Fruit fly (Drosophila melanogaster) whole organism, embryonic: ENCODE data around the gene meep.

Source experiments
- Adf1 ChIP-seq: fragments of 200-800 bp; sonication (Bioruptor generic); IDR thresholded peaks from 2 replicates; pipeline ENCODE4 v1.3.6; 2022; ENCODE audit warnings: missing biosample characterization, missing genetic modification characterization
- CG10543 ChIP-seq: fragments of 200-800 bp; sonication (Bioruptor generic); optimal IDR thresholded peaks from 3 replicates; lab custom pipeline; 2017; ENCODE audit warnings: missing biosample characterization, mild to moderate bottlenecking, missing genetic modification characterization, moderate library complexity
- CG10654 ChIP-seq: fragments of 200-800 bp; sonication (Bioruptor generic); optimal IDR thresholded peaks from 2 replicates; lab custom pipeline; 2016; ENCODE audit warnings: missing biosample characterization, missing genetic modification characterization
- CG11696 ChIP-seq: fragments of 200-800 bp; sonication (Bioruptor generic); IDR thresholded peaks from 2 replicates; pipeline ENCODE4 v1.3.6; 2022; ENCODE audit warnings: missing biosample characterization, missing genetic modification characterization
- CG11723 ChIP-seq: fragments of 200-800 bp; sonication (Bioruptor generic); optimal IDR thresholded peaks from 2 replicates; lab custom pipeline; 2017; ENCODE audit warnings: missing biosample characterization, mild to moderate bottlenecking, missing genetic modification characterization
- CG1233 ChIP-seq: fragments of 200-800 bp; sonication (Bioruptor generic); optimal IDR thresholded peaks from 4 replicates; lab custom pipeline; 2018; ENCODE audit warnings: missing biosample characterization, mild to moderate bottlenecking, missing genetic modification characterization
- CG13296 ChIP-seq: fragments of 200-800 bp; sonication (Bioruptor generic); optimal IDR thresholded peaks from 3 replicates; lab custom pipeline; 2018; ENCODE audit warnings: missing biosample characterization, mild to moderate bottlenecking, missing genetic modification characterization
- CG14014 ChIP-seq: fragments of 200-800 bp; sonication (Bioruptor generic); IDR thresholded peaks from 2 replicates; pipeline ENCODE4 v1.3.6; 2022; ENCODE audit warnings: missing biosample characterization, missing genetic modification characterization
- CG14860 ChIP-seq: fragments of 200-800 bp; sonication (Bioruptor generic); IDR thresholded peaks from 3 replicates; pipeline ENCODE4 v1.3.6; 2022; ENCODE audit warnings: missing biosample characterization, missing genetic modification characterization; ENCODE audit not compliant: partially characterized antibody
- CG14965 ChIP-seq: fragments of 200-800 bp; sonication (Bioruptor generic); optimal IDR thresholded peaks from 2 replicates; lab custom pipeline; 2016; ENCODE audit warnings: missing biosample characterization, missing genetic modification characterization, borderline replicate concordance
- CG15011 ChIP-seq: fragments of 200-800 bp; sonication (Bioruptor generic); optimal IDR thresholded peaks from 3 replicates; lab custom pipeline; 2018; ENCODE audit warnings: missing biosample characterization, mild to moderate bottlenecking, missing genetic modification characterization
- CG15479 ChIP-seq: fragments of 200-800 bp; sonication (Bioruptor generic); optimal IDR thresholded peaks from 3 replicates; lab custom pipeline; 2019; ENCODE audit warnings: missing biosample characterization, mild to moderate bottlenecking, missing genetic modification characterization, moderate library complexity
- CG1647 ChIP-seq: fragments of 200-800 bp; sonication (Bioruptor generic); optimal IDR thresholded peaks from 3 replicates; lab custom pipeline; 2016; ENCODE audit warnings: missing biosample characterization, missing genetic modification characterization
- CG17186 ChIP-seq: fragments of 200-800 bp; sonication (Bioruptor generic); optimal IDR thresholded peaks from 3 replicates; lab custom pipeline; 2017; ENCODE audit warnings: missing biosample characterization, missing genetic modification reagents, missing genetic modification characterization
- CG17359 ChIP-seq: fragments of 200-800 bp; sonication (Bioruptor generic); optimal IDR thresholded peaks from 3 replicates; lab custom pipeline; 2018; ENCODE audit warnings: missing biosample characterization, mild to moderate bottlenecking, missing genetic modification characterization, moderate library complexity
- CG17568 ChIP-seq: fragments of 200-800 bp; sonication (Bioruptor generic); optimal IDR thresholded peaks from 2 replicates; lab custom pipeline; 2018; ENCODE audit warnings: missing biosample characterization, mild to moderate bottlenecking, missing genetic modification characterization, moderate library complexity
- CG17612 ChIP-seq: fragments of 200-800 bp; sonication (Bioruptor generic); IDR thresholded peaks from 2 replicates; pipeline ENCODE4 v1.3.6; 2022; ENCODE audit warnings: missing biosample characterization, missing genetic modification characterization
- CG33557 ChIP-seq: fragments of 200-800 bp; sonication (Bioruptor generic); optimal IDR thresholded peaks from 2 replicates; lab custom pipeline; 2019; ENCODE audit warnings: missing biosample characterization, mild to moderate bottlenecking, missing genetic modification characterization, moderate library complexity
- CG3407 ChIP-seq: fragments of 200-800 bp; sonication (Bioruptor generic); optimal IDR thresholded peaks from 2 replicates; lab custom pipeline; 2018; ENCODE audit warnings: missing biosample characterization, mild to moderate bottlenecking, missing genetic modification characterization
- CG4404 ChIP-seq: fragments of 200-800 bp; sonication (Bioruptor generic); IDR thresholded peaks from 2 replicates; pipeline ENCODE4 v1.3.6; 2022; ENCODE audit warnings: missing biosample characterization, missing genetic modification characterization
- CG4424 ChIP-seq: fragments of 200-800 bp; sonication (Bioruptor generic); optimal IDR thresholded peaks from 3 replicates; lab custom pipeline; 2016; ENCODE audit warnings: missing biosample characterization, missing genetic modification characterization
- CG5953 ChIP-seq: fragments of 200-800 bp; sonication (Bioruptor generic); IDR thresholded peaks from 2 replicates; pipeline ENCODE4 v1.3.6; 2022; ENCODE audit warnings: missing biosample characterization, missing genetic modification characterization
- CG6689 ChIP-seq: fragments of 200-800 bp; sonication (Bioruptor generic); IDR thresholded peaks from 2 replicates; pipeline ENCODE4 v1.3.6; 2022; ENCODE audit warnings: missing biosample characterization, missing genetic modification characterization
- CG7556 ChIP-seq: fragments of 200-800 bp; sonication (Bioruptor generic); optimal IDR thresholded peaks from 2 replicates; lab custom pipeline; 2017; ENCODE audit warnings: missing biosample characterization, mild to moderate bottlenecking, missing genetic modification characterization
- CG8924 ChIP-seq: fragments of 200-800 bp; optimal IDR thresholded peaks from 3 replicates; lab custom pipeline; 2019; ENCODE audit warnings: missing biosample characterization, mild to moderate bottlenecking, missing genetic modification characterization, moderate library complexity
- CG8944 ChIP-seq: fragments of 200-800 bp; sonication (Bioruptor generic); optimal IDR thresholded peaks from 3 replicates; lab custom pipeline; 2016; ENCODE audit warnings: missing biosample characterization, missing genetic modification characterization
- Gug ChIP-seq: fragments of 200-800 bp; sonication (Bioruptor generic); IDR thresholded peaks from 4 replicates; pipeline ENCODE4 v1.3.6; 2022; ENCODE audit warnings: missing biosample characterization, missing genetic modification characterization
- H2.0 ChIP-seq: fragments of 200-800 bp; sonication (Bioruptor generic); IDR thresholded peaks from 2 replicates; pipeline ENCODE4 v1.3.6; 2022; ENCODE audit warnings: missing biosample characterization, missing genetic modification characterization
- HLHmδ ChIP-seq: fragments of 200-800 bp; sonication (Bioruptor generic); optimal IDR thresholded peaks from 2 replicates; lab custom pipeline; 2018; ENCODE audit warnings: missing biosample characterization, mild to moderate bottlenecking, missing genetic modification characterization, moderate library complexity
- Hmx ChIP-seq: fragments of 200-800 bp; sonication (Bioruptor generic); optimal IDR thresholded peaks from 2 replicates; lab custom pipeline; 2016; ENCODE audit warnings: missing biosample characterization, missing genetic modification characterization
- Hr51 ChIP-seq, 2 experiments: fragments of 200-800 bp; sonication (Bioruptor generic); optimal IDR thresholded peaks; 2 replicates in 1 of 2; 3 replicates in 1 of 2; lab custom pipeline; 2016 to 2018; ENCODE audit warnings: missing biosample characterization in 2 of 2, missing genetic modification characterization in 2 of 2, mild to moderate bottlenecking in 1 of 2, moderate library complexity in 1 of 2
- Lim3 ChIP-seq: fragments of 200-800 bp; sonication (Bioruptor generic); IDR thresholded peaks from 2 replicates; pipeline ENCODE4 v1.3.6; 2022; ENCODE audit warnings: missing biosample characterization, missing genetic modification characterization
- MTF-1 ChIP-seq: fragments of 200-800 bp; sonication (Bioruptor generic); optimal IDR thresholded peaks from 2 replicates; lab custom pipeline; 2018; ENCODE audit warnings: missing biosample characterization, mild to moderate bottlenecking, missing genetic modification characterization, borderline replicate concordance
- Med ChIP-seq: fragments of 200-800 bp; sonication (Bioruptor generic); peaks from one replicate; lab custom pipeline; 2016; ENCODE audit warnings: missing biosample characterization, missing genetic modification characterization, mild to moderate bottlenecking, inconsistent platforms, moderate library complexity
- Mrtf ChIP-seq: fragments of 200-800 bp; sonication (Bioruptor generic); IDR thresholded peaks from 3 replicates; pipeline ENCODE4 v1.3.6; 2022; ENCODE audit warnings: missing biosample characterization, missing genetic modification characterization
- Scr ChIP-seq: fragments of 200-800 bp; sonication (Bioruptor generic); IDR thresholded peaks from 2 replicates; pipeline ENCODE4 v1.3.6; 2022; ENCODE audit warnings: missing biosample characterization, missing genetic modification characterization; ENCODE audit not compliant: partially characterized antibody
- Six4 ChIP-seq: fragments of 200-800 bp; sonication (Bioruptor generic); optimal IDR thresholded peaks from 2 replicates; lab custom pipeline; 2016; ENCODE audit warnings: missing biosample characterization, missing genetic modification characterization
- abd-A ChIP-seq: fragments of 200-800 bp; sonication (Bioruptor generic); optimal IDR thresholded peaks from 3 replicates; lab custom pipeline; 2019; ENCODE audit warnings: missing biosample characterization, mild to moderate bottlenecking, missing genetic modification characterization, moderate library complexity
- amos ChIP-seq: fragments of 200-800 bp; sonication (Bioruptor generic); IDR thresholded peaks from 2 replicates; pipeline ENCODE4 v1.3.6; 2022; ENCODE audit warnings: missing biosample characterization, missing genetic modification characterization; ENCODE audit not compliant: partially characterized antibody
- cas ChIP-seq: fragments of 200-800 bp; sonication (Bioruptor generic); IDR thresholded peaks from 2 replicates; pipeline ENCODE4 v1.3.6; 2022; ENCODE audit warnings: missing biosample characterization, missing genetic modification characterization
- cwo ChIP-seq: fragments of 200-800 bp; sonication (Bioruptor generic); optimal IDR thresholded peaks from 3 replicates; lab custom pipeline; 2017; ENCODE audit warnings: missing biosample characterization, missing genetic modification characterization, mild to moderate bottlenecking, moderate library complexity, missing genetic modification reagents
- disco-r ChIP-seq: fragments of 200-800 bp; sonication (Bioruptor generic); optimal IDR thresholded peaks from 2 replicates; lab custom pipeline; 2016; ENCODE audit warnings: missing biosample characterization, missing genetic modification characterization
- emc ChIP-seq: fragments of 200-800 bp; sonication (Bioruptor generic); optimal IDR thresholded peaks from 2 replicates; lab custom pipeline; 2016; ENCODE audit warnings: missing biosample characterization, missing genetic modification characterization
- esg ChIP-seq: fragments of 200-800 bp; sonication (Bioruptor generic); conservative IDR thresholded peaks from 2 replicates; pipeline ENCODE4 v1.3.6; 2022; ENCODE audit warnings: missing biosample characterization, missing genetic modification characterization
- lab ChIP-seq: fragments of 200-800 bp; sonication (Bioruptor generic); optimal IDR thresholded peaks from 3 replicates; lab custom pipeline; 2017; ENCODE audit warnings: missing biosample characterization, missing genetic modification characterization, mild to moderate bottlenecking, moderate library complexity, missing genetic modification reagents
- nau ChIP-seq: fragments of 200-800 bp; sonication (Bioruptor generic); optimal IDR thresholded peaks from 3 replicates; lab custom pipeline; 2017; ENCODE audit warnings: missing biosample characterization, mild to moderate bottlenecking, missing genetic modification characterization, missing genetic modification reagents
- pb ChIP-seq: fragments of 200-800 bp; sonication (Bioruptor generic); optimal IDR thresholded peaks from 3 replicates; lab custom pipeline; 2016; ENCODE audit warnings: missing biosample characterization, missing genetic modification characterization
- pho ChIP-seq: fragments of 200-800 bp; sonication (Bioruptor generic); optimal IDR thresholded peaks from 2 replicates; lab custom pipeline; 2016; ENCODE audit warnings: missing biosample characterization, missing genetic modification characterization
- pros ChIP-seq: fragments of 200-800 bp; sonication (Bioruptor generic); optimal IDR thresholded peaks from 3 replicates; lab custom pipeline; 2019; ENCODE audit warnings: missing biosample characterization, mild to moderate bottlenecking, missing genetic modification characterization, moderate library complexity
- sens ChIP-seq: fragments of 200-800 bp; sonication (Bioruptor generic); peaks from one replicate; lab custom pipeline; 2016; ENCODE audit warnings: missing biosample characterization, missing genetic modification characterization
- sim ChIP-seq: fragments of 200-800 bp; sonication (Bioruptor generic); IDR thresholded peaks from 2 replicates; pipeline ENCODE4 v1.3.6; 2022; ENCODE audit warnings: missing biosample characterization, missing genetic modification characterization
- tap ChIP-seq: fragments of 200-800 bp; optimal IDR thresholded peaks from 3 replicates; lab custom pipeline; 2019; ENCODE audit warnings: missing biosample characterization, mild to moderate bottlenecking, missing genetic modification characterization, moderate library complexity

meep gene

DNA sequence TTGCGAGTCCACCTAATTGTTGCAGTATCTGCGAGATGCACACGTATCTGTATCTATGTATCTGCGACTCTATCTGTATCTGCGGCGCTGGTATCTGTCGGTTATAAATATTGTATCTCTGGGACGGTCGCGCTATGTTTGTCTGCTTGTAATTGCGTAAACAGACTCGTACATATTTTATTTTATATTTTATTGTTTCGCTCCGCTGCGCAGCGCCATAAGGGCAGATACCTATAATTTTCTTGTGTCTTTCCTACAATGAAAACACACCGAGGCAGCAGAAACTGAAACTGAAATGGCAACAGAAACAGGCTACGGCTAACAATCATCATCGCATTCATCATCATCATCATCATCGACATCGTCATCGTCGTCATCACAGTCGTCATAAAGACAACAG is 34.4 kb downstream of the meep start (continued):
- TF ChIP-seq tap (tag; lab: Kevin White, UChicago) = no peak
- no peak for TF ChIP-seq emc (GFP tag; lab: Kevin White, UChicago)
- no peak for TF ChIP-seq cas (GFP tag; lab: Robert Waterston, UW)
- peak; percentile 66 for TF ChIP-seq sens (GFP tag; lab: Kevin White, UChicago)
- TF ChIP-seq CG4404 (GFP tag; lab: Robert Waterston, UW) = no peak
- TF ChIP-seq CG14860 (GFP tag; lab: Robert Waterston, UW) = no peak
- no peak for TF ChIP-seq Gug (GFP tag; lab: Robert Waterston, UW)
- peak; percentile 17 for TF ChIP-seq pros (GFP tag; lab: Kevin White, UChicago)
- no peak for TF ChIP-seq Mrtf (GFP tag; lab: Robert Waterston, UW)
- TF ChIP-seq abd-A (tag; lab: Kevin White, UChicago) = no peak
- TF ChIP-seq CG17359 (tag; lab: Kevin White, UChicago) = no peak
- TF ChIP-seq HLHmδ (GFP tag; lab: Kevin White, UChicago) = no peak
- TF ChIP-seq CG8944 (GFP tag; lab: Kevin White, UChicago) = no peak
- TF ChIP-seq nau (GFP tag; lab: Kevin White, UChicago) = no peak
- TF ChIP-seq CG11696 = no peak
- no peak for TF ChIP-seq CG7556 (GFP tag; lab: Kevin White, UChicago)
- no peak for TF ChIP-seq CG14014
- no peak for TF ChIP-seq CG6689 (GFP tag; lab: Robert Waterston, UW)
- TF ChIP-seq pho = no peak
- no peak for TF ChIP-seq disco-r
- no peak for TF ChIP-seq CG4424
- no peak for TF ChIP-seq Hmx (GFP tag; lab: Kevin White, UChicago)
- no peak for TF ChIP-seq CG17186 (GFP tag; lab: Kevin White, UChicago)
- TF ChIP-seq CG5953 (GFP tag; lab: Robert Waterston, UW) = no peak
- TF ChIP-seq CG15011 = no peak
- TF ChIP-seq H2.0 = no peak
- peak; percentile 28 for TF ChIP-seq CG3407 (GFP tag; lab: Kevin White, UChicago)
- no peak for TF ChIP-seq MTF-1 (GFP tag; lab: Kevin White, UChicago)
- TF ChIP-seq CG17612 (GFP tag; lab: Robert Waterston, UW) = no peak
- no peak for TF ChIP-seq Scr (GFP tag; lab: Robert Waterston, UW)
- no peak for TF ChIP-seq CG14965 (GFP tag; lab: Kevin White, UChicago)
- TF ChIP-seq CG10654 (GFP tag; lab: Kevin White, UChicago) = no peak
- no peak for TF ChIP-seq pb
- no peak for TF ChIP-seq Adf1
- TF ChIP-seq CG17568 (GFP tag; lab: Kevin White, UChicago) = peak; percentile 17
- TF ChIP-seq CG1233 (GFP tag; lab: Kevin White, UChicago) = no peak
- TF ChIP-seq Hr51 (GFP tag; optimal IDR thresholded peaks at IDR 0.05; lab: Kevin White, UChicago) = no peak
- TF ChIP-seq esg = no peak
- no peak for TF ChIP-seq sim (GFP tag; lab: Robert Waterston, UW)
- TF ChIP-seq cwo (GFP tag; lab: Kevin White, UChicago) = no peak
- TF ChIP-seq CG8924 = no peak
- no peak for TF ChIP-seq CG13296 (GFP tag; lab: Kevin White, UChicago)
- TF ChIP-seq lab (GFP tag; lab: Kevin White, UChicago) = no peak
- peak; percentile 13 for TF ChIP-seq CG15479 (GFP tag; lab: Kevin White, UChicago)
- no peak for TF ChIP-seq amos
- TF ChIP-seq Six4 (GFP tag; lab: Kevin White, UChicago) = no peak
- TF ChIP-seq Lim3 (GFP tag; lab: Robert Waterston, UW) = no peak
- no peak for TF ChIP-seq CG11723 (GFP tag; lab: Kevin White, UChicago)
- peak; percentile 17 for TF ChIP-seq CG33557
- TF ChIP-seq Med (GFP tag; lab: Kevin White, UChicago) = peak; percentile 32
- TF ChIP-seq CG10543 (GFP tag; lab: Kevin White, UChicago) = peak; percentile 14
- TF ChIP-seq CG1647 (GFP tag; lab: Kevin White, UChicago) = no peak
